Worm (Caenorhabditis elegans) whole organism, L2 larva: ENCODE results near the gene dlc-1.

Source experiments
- F13H6.1 ChIP-seq: sonication (generic microtip); optimal IDR thresholded peaks from 2 replicates; lab custom pipeline; 2016; ENCODE audit warnings: missing genetic modification characterization, missing compliant biosample characterization
- R02D3.7 ChIP-seq: fragments of 150-350 bp; optimal IDR thresholded peaks from 2 replicates; lab custom pipeline; 2014; ENCODE audit warnings: missing biosample characterization, missing genetic modification characterization
- Y55F3AM.14 ChIP-seq: fragments of 200-800 bp; sonication (Bioruptor generic); optimal IDR thresholded peaks from 2 replicates; lab custom pipeline; 2018; ENCODE audit warnings: mild to moderate bottlenecking, missing genetic modification characterization, missing compliant biosample characterization
- ZK546.5 ChIP-seq: sonication (generic microtip); optimal IDR thresholded peaks from 2 replicates; lab custom pipeline; 2017; ENCODE audit warnings: missing biosample characterization, missing genetic modification characterization
- alr-1 ChIP-seq: fragments of 150-350 bp; optimal IDR thresholded peaks from 2 replicates; lab custom pipeline; 2014; ENCODE audit warnings: missing biosample characterization, missing genetic modification characterization
- ama-1 ChIP-seq: fragments of 150-350 bp; optimal IDR thresholded peaks from 2 replicates; lab custom pipeline; 2018; ENCODE audit warnings: inconsistent platforms
- blmp-1 ChIP-seq: sonication (generic microtip); optimal IDR thresholded peaks from 2 replicates; lab custom pipeline; 2017; ENCODE audit warnings: missing genetic modification characterization, mild to moderate bottlenecking, missing compliant biosample characterization, antibody characterized with exemption, moderate library complexity; ENCODE audit not compliant: insufficient read depth
- ceh-16 ChIP-seq: fragments of 150-350 bp; optimal IDR thresholded peaks from 2 replicates; lab custom pipeline; 2014; ENCODE audit warnings: missing biosample characterization, missing genetic modification characterization
- ceh-82 ChIP-seq: fragments of 150-350 bp; optimal IDR thresholded peaks from 2 replicates; lab custom pipeline; 2014; ENCODE audit warnings: missing biosample characterization, missing genetic modification characterization
- crh-2 ChIP-seq: sonication (generic microtip); optimal IDR thresholded peaks from 2 replicates; lab custom pipeline; 2017; ENCODE audit warnings: missing biosample characterization, missing genetic modification characterization
- dmd-4 ChIP-seq: sonication (generic microtip); optimal IDR thresholded peaks from 2 replicates; lab custom pipeline; 2017; ENCODE audit warnings: missing biosample characterization, missing genetic modification characterization
- elt-1 ChIP-seq: fragments of 150-350 bp; optimal IDR thresholded peaks from 2 replicates; lab custom pipeline; 2014; ENCODE audit warnings: missing biosample characterization, missing genetic modification characterization
- elt-3 ChIP-seq: sonication (generic microtip); optimal IDR thresholded peaks from 2 replicates; lab custom pipeline; 2017; ENCODE audit warnings: missing biosample characterization, missing genetic modification characterization
- fos-1 ChIP-seq: fragments of 150-350 bp; optimal IDR thresholded peaks from 2 replicates; lab custom pipeline; 2014; ENCODE audit warnings: missing biosample characterization, missing genetic modification characterization
- gmeb-1 ChIP-seq: fragments of 150-350 bp; optimal IDR thresholded peaks from 2 replicates; lab custom pipeline; 2014; ENCODE audit warnings: missing biosample characterization, missing genetic modification characterization
- lin-11 ChIP-seq: fragments of 150-350 bp; sonication (generic microtip); optimal IDR thresholded peaks from 2 replicates; lab custom pipeline; 2014; ENCODE audit warnings: missing biosample characterization, missing genetic modification characterization, inconsistent platforms, mixed read lengths
- lin-13 ChIP-seq: fragments of 150-350 bp; optimal IDR thresholded peaks from 2 replicates; lab custom pipeline; 2014; ENCODE audit warnings: missing biosample characterization, missing genetic modification reagents, missing genetic modification characterization
- lsy-2 ChIP-seq, 2 experiments: fragments of 150-350 bp in 1 of 2; sonication (generic microtip) in 1 of 2; optimal IDR thresholded peaks; 2 replicates each; lab custom pipeline; 2014 to 2017; ENCODE audit warnings: missing biosample characterization in 2 of 2, missing genetic modification characterization in 2 of 2
- mab-5 ChIP-seq: fragments of 150-350 bp; optimal IDR thresholded peaks from 2 replicates; lab custom pipeline; 2014; ENCODE audit warnings: missing biosample characterization, missing genetic modification characterization
- mdl-1 ChIP-seq, 2 experiments: fragments of 150-350 bp in 1 of 2; sonication (generic microtip) in 1 of 2; optimal IDR thresholded peaks; 2 replicates each; lab custom pipeline; 2017; ENCODE audit warnings: missing biosample characterization in 2 of 2, missing genetic modification characterization in 2 of 2
- nhr-11 ChIP-seq: fragments of 150-350 bp; optimal IDR thresholded peaks from 2 replicates; lab custom pipeline; 2014; ENCODE audit warnings: missing biosample characterization, missing genetic modification characterization
- nhr-12 ChIP-seq: fragments of 150-350 bp; optimal IDR thresholded peaks from 2 replicates; lab custom pipeline; 2014; ENCODE audit warnings: missing biosample characterization, missing genetic modification characterization
- nhr-129 ChIP-seq: fragments of 150-350 bp; optimal IDR thresholded peaks from 2 replicates; lab custom pipeline; 2014; ENCODE audit warnings: missing biosample characterization, missing genetic modification characterization
- nhr-21 ChIP-seq: fragments of 150-350 bp; optimal IDR thresholded peaks from 2 replicates; lab custom pipeline; 2014; ENCODE audit warnings: missing biosample characterization, missing genetic modification characterization
- nhr-237 ChIP-seq: fragments of 150-350 bp; optimal IDR thresholded peaks from 2 replicates; lab custom pipeline; 2014; ENCODE audit warnings: missing biosample characterization, missing genetic modification characterization
- nhr-25 ChIP-seq: fragments of 150-350 bp; sonication (generic microtip); optimal IDR thresholded peaks from 3 replicates; lab custom pipeline; 2014; ENCODE audit warnings: missing biosample characterization, missing genetic modification characterization
- nhr-6 ChIP-seq: fragments of 150-350 bp; optimal IDR thresholded peaks from 2 replicates; lab custom pipeline; 2014; ENCODE audit warnings: missing biosample characterization, missing genetic modification characterization
- nhr-77 ChIP-seq: fragments of 150-350 bp; optimal IDR thresholded peaks from 2 replicates; lab custom pipeline; 2014; ENCODE audit warnings: missing biosample characterization, missing genetic modification characterization
- peb-1 ChIP-seq: fragments of 150-350 bp; optimal IDR thresholded peaks from 2 replicates; lab custom pipeline; 2014; ENCODE audit warnings: missing biosample characterization, missing genetic modification characterization
- sem-4 ChIP-seq: fragments of 150-350 bp; optimal IDR thresholded peaks from 2 replicates; lab custom pipeline; 2014; ENCODE audit warnings: missing biosample characterization, missing genetic modification reagents, missing genetic modification characterization
- skn-1 ChIP-seq: sonication (generic microtip); optimal IDR thresholded peaks from 2 replicates; lab custom pipeline; 2017; ENCODE audit warnings: missing biosample characterization, missing genetic modification characterization
- sma-3 ChIP-seq: sonication (generic microtip); optimal IDR thresholded peaks from 2 replicates; lab custom pipeline; 2016; ENCODE audit warnings: missing genetic modification reagents, missing genetic modification characterization, missing compliant biosample characterization
- sma-9 ChIP-seq, 2 experiments: fragments of 150-350 bp in 1 of 2; sonication (generic microtip) in 1 of 2; optimal IDR thresholded peaks; 2 replicates each; lab custom pipeline; 2014 to 2016; ENCODE audit warnings: missing genetic modification characterization in 2 of 2, mild to moderate bottlenecking in 1 of 2, missing biosample characterization in 1 of 2, missing compliant biosample characterization in 1 of 2, missing genetic modification reagents in 1 of 2, moderate library complexity in 1 of 2
- snpc-4 ChIP-seq: fragments of 150-350 bp; optimal IDR thresholded peaks from 2 replicates; lab custom pipeline; 2014; ENCODE audit warnings: missing biosample characterization, missing genetic modification characterization
- unc-39 ChIP-seq: fragments of 150-350 bp; optimal IDR thresholded peaks from 2 replicates; lab custom pipeline; 2014; ENCODE audit warnings: missing biosample characterization, missing genetic modification characterization
- unc-55 ChIP-seq: fragments of 150-350 bp; sonication (generic microtip); optimal IDR thresholded peaks from 3 replicates; lab custom pipeline; 2014; ENCODE audit warnings: missing biosample characterization, missing genetic modification reagents, missing genetic modification characterization
- unc-62 ChIP-seq: fragments of 150-350 bp; optimal IDR thresholded peaks from 2 replicates; lab custom pipeline; 2014; ENCODE audit warnings: missing biosample characterization, missing genetic modification reagents, missing genetic modification characterization
- zag-1 ChIP-seq: fragments of 150-350 bp; optimal IDR thresholded peaks from 2 replicates; lab custom pipeline; 2014; ENCODE audit warnings: missing biosample characterization, missing genetic modification characterization
- ztf-1 ChIP-seq: fragments of 200-800 bp; sonication (Bioruptor generic); conservative IDR thresholded peaks from 2 replicates; pipeline ENCODE4 v1.3.6; 2022; ENCODE audit warnings: missing genetic modification characterization, missing compliant biosample characterization
- ztf-11 ChIP-seq: sonication (generic microtip); optimal IDR thresholded peaks from 2 replicates; lab custom pipeline; 2017; ENCODE audit warnings: missing biosample characterization, missing genetic modification characterization
- ztf-4 ChIP-seq: fragments of 150-350 bp; optimal IDR thresholded peaks from 2 replicates; lab custom pipeline; 2014; ENCODE audit warnings: missing biosample characterization, missing genetic modification characterization

dlc-1 gene

ce11 chrIII:6420201-6420600 is 43.4 kb downstream of the dlc-1 start:
- no peak for TF ChIP-seq Y55F3AM.14 (GFP tag; lab: Kevin White, UChicago)
- TF ChIP-seq sma-9 (GFP tag; optimal IDR thresholded peaks at IDR 0.05; lab: Kevin White, UChicago), result peak; percentile 3
- no peak for TF ChIP-seq sma-9 (tag; optimal IDR thresholded peaks at IDR 0.05; lab: Kevin White, UChicago)
- peak; percentile 18 for TF ChIP-seq nhr-25 (tag; lab: Kevin White, UChicago)
- peak; percentile 2 for TF ChIP-seq fos-1
- TF ChIP-seq skn-1 (tag; lab: Kevin White, UChicago), result no peak
- TF ChIP-seq ceh-16 (tag; lab: Kevin White, UChicago), result no peak
- TF ChIP-seq crh-2 (tag; lab: Kevin White, UChicago), result peak; percentile 26
- TF ChIP-seq nhr-129 (tag; lab: Kevin White, UChicago), result peak; percentile 11
- TF ChIP-seq R02D3.7 (tag; lab: Kevin White, UChicago), result no peak
- peak in 1 of 2 experiments; percentile 20 for TF ChIP-seq mdl-1 (tag; optimal IDR thresholded peaks at IDR 0.05; lab: Kevin White, UChicago)

- TF ChIP-seq lsy-2 (tag; optimal IDR thresholded peaks at IDR 0.05; lab: Kevin White, UChicago) (no peak), mdl-1 (tag; optimal IDR thresholded peaks at IDR 0.05; lab: Kevin White, UChicago) (peak in 1 of 2 experiments; percentile 19), nhr-21 (tag; lab: Kevin White, UChicago) (peak; percentile 11), elt-1 (tag; lab: Kevin White, UChicago) (no peak), ZK546.5 (tag; lab: Kevin White, UChicago) (no peak), crh-2 (tag; lab: Kevin White, UChicago) (peak; percentile 4), ztf-4 (tag; lab: Kevin White, UChicago) (no peak), ceh-82 (no peak), ama-1 (lab: Kevin White, UChicago) (peak; percentile 48), nhr-25 (tag; lab: Kevin White, UChicago) (peak; percentile 24), zag-1 (no peak), nhr-237 (tag; lab: Kevin White, UChicago) (no peak), lin-13 (GFP tag; lab: Kevin White, UChicago) (no peak), ztf-11 (tag; lab: Kevin White, UChicago) (no peak), Y55F3AM.14 (GFP tag; lab: Kevin White, UChicago) (no peak), nhr-77 (no peak), unc-39 (tag; lab: Kevin White, UChicago) (no peak), peb-1 (tag; lab: Kevin White, UChicago) (no peak), mab-5 (no peak), alr-1 (no peak), elt-3 (tag; lab: Kevin White, UChicago) (no peak), fos-1 (peak; percentile 17), sem-4 (tag; lab: Kevin White, UChicago) (no peak), ztf-1 (no peak), lin-11 (tag; lab: Kevin White, UChicago) (no peak)
These were observed 44.1 kb downstream of the dlc-1 start, which contains the start of gene atgl-1 for ce11 chrIII:6419409-6419944. TSS of gene atgl-1 (minus strand) at chrIII:6419459.

- TF ChIP-seq nhr-11 (tag; lab: Kevin White, UChicago), result no peak
- no peak for TF ChIP-seq nhr-12 (tag; lab: Kevin White, UChicago)
- TF ChIP-seq peb-1 (tag; lab: Kevin White, UChicago), result no peak
- no peak for TF ChIP-seq Y55F3AM.14 (GFP tag; lab: Kevin White, UChicago)
- TF ChIP-seq elt-3 (tag; lab: Kevin White, UChicago), result no peak
- TF ChIP-seq ztf-1, result no peak
These were observed 45.3 kb downstream of the dlc-1 start for ce11 chrIII:6418254-6418653.

ce11 chrIII:6415306-6415973 is 48.1 kb downstream of the dlc-1 start, which contains the start of gene nas-4:
TSS of gene nas-4 (minus strand) at chrIII:6415656.
- TF ChIP-seq nhr-25 (tag; lab: Kevin White, UChicago) (peak; percentile 27), lsy-2 (tag; optimal IDR thresholded peaks at IDR 0.05; lab: Kevin White, UChicago) (peak in 1 of 2 experiments; percentile 9), unc-62 (GFP tag; lab: Kevin White, UChicago) (no peak), R02D3.7 (tag; lab: Kevin White, UChicago) (no peak), nhr-21 (tag; lab: Kevin White, UChicago) (peak; percentile 17), unc-55 (GFP tag; lab: Kevin White, UChicago) (peak; percentile 7), dmd-4 (tag; lab: Kevin White, UChicago) (no peak), unc-39 (tag; lab: Kevin White, UChicago) (no peak), gmeb-1 (tag; lab: Kevin White, UChicago) (no peak), nhr-12 (tag; lab: Kevin White, UChicago) (no peak), mdl-1 (tag; optimal IDR thresholded peaks at IDR 0.05; lab: Kevin White, UChicago) (no peak), alr-1 (no peak), lin-13 (GFP tag; lab: Kevin White, UChicago) (peak; percentile 42), nhr-6 (tag; lab: Kevin White, UChicago) (peak; percentile 14), ztf-4 (tag; lab: Kevin White, UChicago) (peak; percentile 69), crh-2 (tag; lab: Kevin White, UChicago) (peak; percentile 36), F13H6.1 (tag; lab: Kevin White, UChicago) (no peak), Y55F3AM.14 (GFP tag; lab: Kevin White, UChicago) (peak; percentile 35), sma-3 (GFP tag; lab: Kevin White, UChicago) (peak; percentile 46), ama-1 (lab: Kevin White, UChicago) (peak; percentile 69), snpc-4 (no peak), elt-1 (tag; lab: Kevin White, UChicago) (no peak), blmp-1 (tag; lab: Kevin White, UChicago) (peak; percentile 3)
- TF ChIP-seq, all 48 proteins: peak for 12
